Fruit fly (Drosophila melanogaster): ENCODE measurements around the gene qless.

qless gene

DNA sequence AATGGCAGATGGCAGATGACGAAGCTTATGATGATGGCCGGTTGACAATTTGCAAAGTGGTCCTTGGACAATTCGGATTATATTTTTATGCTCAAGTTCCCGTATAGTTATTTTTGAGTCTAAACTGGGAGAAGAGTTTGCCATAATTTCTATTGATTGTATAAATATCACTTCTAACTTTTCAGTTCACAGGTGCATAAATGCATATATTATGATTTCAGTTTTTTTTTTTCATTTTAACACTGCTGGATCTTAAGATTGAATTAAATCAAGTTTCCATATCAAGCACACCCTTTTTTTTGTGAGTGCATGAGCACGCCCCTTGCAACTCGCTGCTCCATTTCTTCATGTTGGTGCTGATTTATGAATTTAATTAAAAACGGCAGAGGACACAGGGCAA is 44.6 kb upstream of the qless start:
- no peak for TF ChIP-seq brk (GFP tag; optimal IDR thresholded peaks at IDR 0.05)
- no peak for TF ChIP-seq Jra (GFP tag; optimal IDR thresholded peaks at IDR 0.05)
- peak; percentile 24 for TF ChIP-seq br (GFP tag; optimal IDR thresholded peaks at IDR 0.05)
- TF ChIP-seq lola (GFP tag; optimal IDR thresholded peaks at IDR 0.05) = no peak
- TF ChIP-seq tai (GFP tag; optimal IDR thresholded peaks at IDR 0.05) = no peak
- TF ChIP-seq Hr83 (GFP tag; optimal IDR thresholded peaks at IDR 0.05; ENCODE audit: poor library complexity, severe bottlenecking) = no peak
- no peak for TF ChIP-seq CG32264 (GFP tag; optimal IDR thresholded peaks at IDR 0.05)
- TF ChIP-seq dl (GFP tag; optimal IDR thresholded peaks at IDR 0.05; ENCODE audit: insufficient read depth in 1 of 2, partially characterized antibody in 2 of 2) = no peak
- no peak for TF ChIP-seq pan (optimal IDR thresholded peaks at IDR 0.05)
- no peak for TF ChIP-seq Abd-B (GFP tag; optimal IDR thresholded peaks at IDR 0.05)
- TF ChIP-seq foxo (GFP tag; optimal IDR thresholded peaks at IDR 0.05) = peak in 1 of 2 experiments; percentile 53
- TF ChIP-seq Hnf4 (GFP tag; optimal IDR thresholded peaks at IDR 0.05) = no peak
- TF ChIP-seq Rel (GFP tag; optimal IDR thresholded peaks at IDR 0.05) = no peak
- no peak for TF ChIP-seq Rel (tag; optimal IDR thresholded peaks at IDR 0.05)
- no peak for TF ChIP-seq Dfd (GFP tag; optimal IDR thresholded peaks at IDR 0.05)
- TF ChIP-seq CrebA (GFP tag; optimal IDR thresholded peaks at IDR 0.05; ENCODE audit: borderline replicate concordance) = no peak
- no peak for TF ChIP-seq Hr78 (GFP tag; optimal IDR thresholded peaks at IDR 0.05)
- TF ChIP-seq jim (GFP tag; optimal IDR thresholded peaks at IDR 0.05) = no peak
- TF ChIP-seq OdsH (GFP tag; optimal IDR thresholded peaks at IDR 0.05) = peak; percentile 52
- peak; percentile 32 for TF ChIP-seq HLH106 (tag; optimal IDR thresholded peaks at IDR 0.05)
- peak; percentile 32 for TF ChIP-seq Sp1 (GFP tag; optimal IDR thresholded peaks at IDR 0.05)
- peak; percentile 21 for TF ChIP-seq psq (GFP tag; optimal IDR thresholded peaks at IDR 0.05)
- TF ChIP-seq fru (GFP tag; optimal IDR thresholded peaks at IDR 0.05) = peak; percentile 55
- no peak for TF ChIP-seq sv (GFP tag; optimal IDR thresholded peaks at IDR 0.05)
- no peak for TF ChIP-seq N (GFP tag; optimal IDR thresholded peaks at IDR 0.05)
- no peak for TF ChIP-seq CG9705 (GFP tag; optimal IDR thresholded peaks at IDR 0.05)
- TF ChIP-seq GATAd (GFP tag; optimal IDR thresholded peaks at IDR 0.05) = no peak
- TF ChIP-seq sage (GFP tag; optimal IDR thresholded peaks at IDR 0.05) = no peak
- TF ChIP-seq h (GFP tag; optimal IDR thresholded peaks at IDR 0.05) = peak; percentile 6
- TF ChIP-seq Myc (optimal IDR thresholded peaks at IDR 0.05) = no peak
- TF ChIP-seq dmrt93B (GFP tag; optimal IDR thresholded peaks at IDR 0.05) = no peak
- TF ChIP-seq Mio (GFP tag; optimal IDR thresholded peaks at IDR 0.05) = no peak
- TF ChIP-seq Dif (GFP tag; optimal IDR thresholded peaks at IDR 0.05; ENCODE audit: partially characterized antibody) = no peak
- TF ChIP-seq Vsx2 (GFP tag; optimal IDR thresholded peaks at IDR 0.05; ENCODE audit: partially characterized antibody) = no peak
- TF ChIP-seq rgr (GFP tag; optimal IDR thresholded peaks at IDR 0.05) = peak; percentile 60
- peak; percentile 57 for TF ChIP-seq ey (GFP tag; optimal IDR thresholded peaks at IDR 0.05)
- TF ChIP-seq usp (GFP tag; optimal IDR thresholded peaks at IDR 0.05) = no peak
- TF ChIP-seq woc (GFP tag; optimal IDR thresholded peaks at IDR 0.05) = peak; percentile 24
- no peak for TF ChIP-seq dsf (GFP tag; optimal IDR thresholded peaks at IDR 0.05; ENCODE audit: borderline replicate concordance)

DNA sequence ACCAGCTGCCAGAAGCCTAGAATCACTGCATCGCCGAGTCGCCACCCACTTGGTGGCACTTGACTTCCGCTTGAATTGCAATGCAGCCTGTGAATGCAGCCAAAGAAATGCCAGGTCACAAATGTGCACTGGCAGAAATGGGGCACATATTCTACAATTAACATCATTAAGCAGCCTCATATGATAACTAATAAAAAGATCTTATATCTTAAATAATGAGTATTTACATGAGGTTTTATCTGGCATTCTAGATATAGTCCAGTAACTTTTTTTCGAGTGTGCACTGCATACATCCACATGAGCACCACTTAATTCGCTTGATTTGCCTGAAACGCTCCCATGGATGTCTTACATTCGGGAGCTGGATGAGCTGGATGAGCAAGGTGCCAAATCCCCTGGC is 43.3 kb upstream of the qless start:
- TF ChIP-seq Dfd (GFP tag; optimal IDR thresholded peaks at IDR 0.05) (no peak), dsf (GFP tag; optimal IDR thresholded peaks at IDR 0.05; ENCODE audit: borderline replicate concordance) (no peak), psq (GFP tag; optimal IDR thresholded peaks at IDR 0.05) (no peak), HLH106 (tag; optimal IDR thresholded peaks at IDR 0.05) (peak; percentile 41), rgr (GFP tag; optimal IDR thresholded peaks at IDR 0.05) (peak; percentile 21), woc (GFP tag; optimal IDR thresholded peaks at IDR 0.05) (no peak), brk (GFP tag; optimal IDR thresholded peaks at IDR 0.05) (no peak), Hr78 (GFP tag; optimal IDR thresholded peaks at IDR 0.05) (no peak), Rel (GFP tag; optimal IDR thresholded peaks at IDR 0.05) (no peak), Rel (tag; optimal IDR thresholded peaks at IDR 0.05) (no peak), Dif (GFP tag; optimal IDR thresholded peaks at IDR 0.05; ENCODE audit: partially characterized antibody) (no peak), sage (GFP tag; optimal IDR thresholded peaks at IDR 0.05) (no peak), foxo (GFP tag; optimal IDR thresholded peaks at IDR 0.05) (peak in 1 of 2 experiments; percentile 3), dmrt93B (GFP tag; optimal IDR thresholded peaks at IDR 0.05) (no peak), fru (GFP tag; optimal IDR thresholded peaks at IDR 0.05) (peak; percentile 8), Sp1 (GFP tag; optimal IDR thresholded peaks at IDR 0.05) (no peak), N (GFP tag; optimal IDR thresholded peaks at IDR 0.05) (no peak), jim (GFP tag; optimal IDR thresholded peaks at IDR 0.05) (no peak), Hnf4 (GFP tag; optimal IDR thresholded peaks at IDR 0.05) (no peak), CrebA (GFP tag; optimal IDR thresholded peaks at IDR 0.05; ENCODE audit: borderline replicate concordance) (no peak), ey (GFP tag; optimal IDR thresholded peaks at IDR 0.05) (peak; percentile 17), OdsH (GFP tag; optimal IDR thresholded peaks at IDR 0.05) (peak; percentile 22)
